Worm (Caenorhabditis elegans) whole organism, L3 larva: ENCODE results near the gene phf-14.

Experiments used
- R02D3.7 ChIP-seq: fragments of 150-350 bp; optimal IDR thresholded peaks from 2 replicates; lab custom pipeline; 2014; ENCODE audit warnings: missing biosample characterization, missing genetic modification characterization
- aly-2 ChIP-seq: fragments of 150-350 bp; optimal IDR thresholded peaks from 2 replicates; lab custom pipeline; 2014; ENCODE audit warnings: missing biosample characterization, missing genetic modification characterization
- ama-1 ChIP-seq: fragments of 150-350 bp; optimal IDR thresholded peaks from 2 replicates; lab custom pipeline; 2018
- elt-3 ChIP-seq, 3 experiments: fragments of 150-350 bp in 1 of 3; sonication (generic microtip) in 2 of 3; optimal IDR thresholded peaks; 2 replicates in 2 of 3; 4 replicates in 1 of 3; lab custom pipeline; 2014 to 2017; ENCODE audit warnings: missing biosample characterization in 3 of 3, missing genetic modification characterization in 3 of 3
- fkh-10 ChIP-seq: sonication (generic microtip); optimal IDR thresholded peaks from 2 replicates; lab custom pipeline; 2017; ENCODE audit warnings: missing biosample characterization, missing genetic modification reagents, missing genetic modification characterization
- hmg-11 ChIP-seq: sonication (generic microtip); optimal IDR thresholded peaks from 2 replicates; lab custom pipeline; 2016; ENCODE audit warnings: missing genetic modification characterization, missing compliant biosample characterization
- jun-1 ChIP-seq: fragments of 150-350 bp; optimal IDR thresholded peaks from 2 replicates; lab custom pipeline; 2014; ENCODE audit warnings: missing biosample characterization, missing genetic modification reagents, missing genetic modification characterization
- nfya-1 ChIP-seq: sonication (generic microtip); optimal IDR thresholded peaks from 2 replicates; lab custom pipeline; 2017; ENCODE audit warnings: missing genetic modification characterization, mild to moderate bottlenecking, missing compliant biosample characterization, antibody characterized with exemption, moderate library complexity; ENCODE audit not compliant: insufficient read depth
- nhr-12 ChIP-seq: fragments of 150-350 bp; optimal IDR thresholded peaks from 2 replicates; lab custom pipeline; 2014; ENCODE audit warnings: missing biosample characterization, missing genetic modification characterization
- nhr-76 ChIP-seq: fragments of 150-350 bp; sonication (generic microtip); optimal IDR thresholded peaks from 5 replicates; lab custom pipeline; 2014; ENCODE audit warnings: missing biosample characterization, missing genetic modification characterization
- sea-2 ChIP-seq: fragments of 150-350 bp; sonication (generic microtip); optimal IDR thresholded peaks from 4 replicates; lab custom pipeline; 2014; ENCODE audit warnings: missing biosample characterization, missing genetic modification reagents, missing genetic modification characterization
- ztf-11 ChIP-seq: fragments of 150-350 bp; optimal IDR thresholded peaks from 2 replicates; lab custom pipeline; 2014; ENCODE audit warnings: missing biosample characterization, missing genetic modification characterization

DNA sequence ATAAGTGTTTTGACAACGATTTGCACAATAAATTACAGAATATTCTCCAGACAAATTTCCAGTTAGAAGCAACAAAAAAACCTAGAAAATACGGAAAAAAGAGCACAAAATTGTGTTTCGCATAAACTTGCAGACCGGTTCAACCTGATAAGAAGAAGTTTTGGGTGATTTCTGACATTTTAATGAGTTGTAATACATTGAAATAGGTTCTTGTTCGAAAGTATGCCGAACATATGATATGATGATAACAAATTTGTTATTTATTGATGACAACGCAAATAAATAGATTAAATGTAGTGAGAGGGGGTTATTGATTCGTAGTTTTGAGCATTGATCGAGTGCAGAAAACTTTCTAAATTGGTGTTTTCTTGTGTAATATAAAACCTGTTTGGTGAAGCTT, 20.1 kb downstream of the phf-14 start:
- no peak for TF ChIP-seq elt-3 (tag; optimal IDR thresholded peaks at IDR 0.05; lab: Kevin White, UChicago)
- no peak for TF ChIP-seq ama-1 (lab: Kevin White, UChicago)
- TF ChIP-seq R02D3.7 = no peak
- TF ChIP-seq sea-2 (GFP tag; lab: Kevin White, UChicago) = no peak
- no peak for TF ChIP-seq fkh-10 (GFP tag; lab: Kevin White, UChicago)
- no peak for TF ChIP-seq ztf-11 (tag; lab: Kevin White, UChicago)
- no peak for TF ChIP-seq hmg-11 (tag; lab: Kevin White, UChicago)
- TF ChIP-seq nhr-76 (tag; lab: Kevin White, UChicago) = no peak
- TF ChIP-seq jun-1 (tag; lab: Kevin White, UChicago) = no peak
- TF ChIP-seq nhr-12 (tag; lab: Kevin White, UChicago) = no peak
- TF ChIP-seq nfya-1 (tag; lab: Kevin White, UChicago) = no peak
- no peak for TF ChIP-seq aly-2 (tag; lab: Kevin White, UChicago)
